Worm (Caenorhabditis elegans): ENCODE results near the gene Y43F4A.1.

Y43F4A.1 gene

DNA sequence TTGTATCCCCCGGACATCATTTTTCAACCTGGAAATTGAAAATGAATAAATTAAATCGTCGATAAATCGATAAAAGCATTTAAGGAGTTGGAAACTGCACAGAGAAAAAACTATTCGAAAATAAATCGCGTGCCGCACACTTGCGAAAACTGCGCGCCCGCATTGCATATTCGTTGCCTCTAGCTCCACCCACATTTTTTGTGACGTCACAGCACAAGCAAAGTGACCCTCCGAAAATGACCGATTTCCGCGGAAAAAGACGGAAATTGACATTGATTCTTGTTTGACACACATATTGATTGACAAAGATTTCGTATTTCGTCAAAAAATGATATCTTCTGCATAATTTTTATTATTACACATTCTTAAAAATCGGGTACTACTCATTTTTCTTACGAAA lies 46.0 kb downstream of the Y43F4A.1 start, which contains the start of gene cpf-2:
Gene cpf-2, minus strand, starts transcription at position 28 of the 400 bp plus-strand sequence.
- TF ChIP-seq lin-15B (tag; optimal IDR thresholded peaks at IDR 0.05) (peak; percentile 1), mep-1 (tag; optimal IDR thresholded peaks at IDR 0.05) (peak; percentile 49), fos-1 (tag; optimal IDR thresholded peaks at IDR 0.05) (no peak), nhr-19 (GFP tag; conservative IDR thresholded peaks at IDR 0.05) (peak; percentile 73), dsc-1 (tag; optimal IDR thresholded peaks at IDR 0.05) (peak; percentile 86), blmp-1 (tag; optimal IDR thresholded peaks at IDR 0.05) (peak; percentile 62), ets-5 (GFP tag; IDR thresholded peaks at IDR 0.05) (no peak), lin-35 (GFP tag; optimal IDR thresholded peaks at IDR 0.05) (peak; percentile 69 to 77), mdl-1 (tag; optimal IDR thresholded peaks at IDR 0.05) (peak in 1 of 2 experiments; percentile 58), mef-2 (tag; optimal IDR thresholded peaks at IDR 0.05) (no peak), fkh-10 (GFP tag; optimal IDR thresholded peaks at IDR 0.05) (peak; percentile 30), fkh-4 (tag; optimal IDR thresholded peaks at IDR 0.05; ENCODE audit: borderline replicate concordance) (no peak), elt-2 (tag; optimal IDR thresholded peaks at IDR 0.05) (peak; percentile 42), egl-27 (tag; optimal IDR thresholded peaks at IDR 0.05) (no peak), pag-3 (tag; optimal IDR thresholded peaks at IDR 0.05; ENCODE audit: borderline replicate concordance, insufficient read depth) (no peak), aha-1 (tag; optimal IDR thresholded peaks at IDR 0.05) (no peak), xbp-1 (tag; optimal IDR thresholded peaks at IDR 0.05) (peak; percentile 83), sup-37 (GFP tag; optimal IDR thresholded peaks at IDR 0.05) (no peak), rnt-1 (tag; optimal IDR thresholded peaks at IDR 0.05) (peak; percentile 92), vab-15 (tag; optimal IDR thresholded peaks at IDR 0.05) (peak; percentile 46), pqm-1 (tag; optimal IDR thresholded peaks at IDR 0.05) (no peak), nhr-11 (tag; optimal IDR thresholded peaks at IDR 0.05) (no peak), lin-14 (GFP tag; optimal IDR thresholded peaks at IDR 0.05) (peak; percentile 74), C04F5.9 (tag; optimal IDR thresholded peaks at IDR 0.05) (peak; percentile 50), C16A3.4 (tag; optimal IDR thresholded peaks at IDR 0.05) (peak; percentile 77), hlh-4 (tag; optimal IDR thresholded peaks at IDR 0.05) (no peak), efl-3 (GFP tag; optimal IDR thresholded peaks at IDR 0.05) (no peak), nhr-20 (tag; optimal IDR thresholded peaks at IDR 0.05) (peak; percentile 81), ztf-4 (tag; optimal IDR thresholded peaks at IDR 0.05) (peak; percentile 54), ama-1 (optimal IDR thresholded peaks at IDR 0.05) (no peak), aly-2 (tag; optimal IDR thresholded peaks at IDR 0.05) (no peak), grh-1 (GFP tag; IDR thresholded peaks at IDR 0.05) (peak; percentile 70), F16B12.6 (tag; optimal IDR thresholded peaks at IDR 0.05) (peak; percentile 46), ceh-88 (GFP tag; IDR thresholded peaks at IDR 0.05) (peak; percentile 27; the same call in 1 of the 2 replicates), isw-1 (GFP tag; IDR thresholded peaks at IDR 0.05) (peak; percentile 65), nhr-76 (tag; optimal IDR thresholded peaks at IDR 0.05) (peak; percentile 87), nhr-12 (tag; optimal IDR thresholded peaks at IDR 0.05) (no peak), nhr-237 (tag; optimal IDR thresholded peaks at IDR 0.05) (no peak), nhr-28 (tag; optimal IDR thresholded peaks at IDR 0.05) (no peak), snu-23 (GFP tag; optimal IDR thresholded peaks at IDR 0.05) (peak; percentile 89), fkh-8 (tag; optimal IDR thresholded peaks at IDR 0.05) (peak; percentile 80), Y116A8C.19 (tag; optimal IDR thresholded peaks at IDR 0.05; ENCODE audit: borderline replicate concordance) (no peak), ceh-82 (tag; optimal IDR thresholded peaks at IDR 0.05) (peak; percentile 61 to 83 (median 69)), efl-1 (optimal IDR thresholded peaks at IDR 0.05) (peak; percentile 77 to 80), efl-1 (GFP tag; optimal IDR thresholded peaks at IDR 0.05 in 1 of 2) (peak; percentile 73 to 97), mab-9 (GFP tag; IDR thresholded peaks at IDR 0.05) (peak; percentile 62), lin-39 (tag; optimal IDR thresholded peaks at IDR 0.05) (peak; percentile 55), nhr-47 (tag; optimal IDR thresholded peaks at IDR 0.05) (peak; percentile 87), dpl-1 (GFP tag; optimal IDR thresholded peaks at IDR 0.05) (peak; percentile 64 to 73 (median 73)), swsn-7 (tag; optimal IDR thresholded peaks at IDR 0.05) (peak; percentile 84), tlp-1 (tag; optimal IDR thresholded peaks at IDR 0.05) (no peak), nhr-77 (tag; optimal IDR thresholded peaks at IDR 0.05) (peak; percentile 13), elt-3 (tag; optimal IDR thresholded peaks at IDR 0.05) (peak in 1 of 6 experiments; percentile 53), pax-3 (tag; optimal IDR thresholded peaks at IDR 0.05) (peak; percentile 26)
